Worm (Caenorhabditis elegans): Measurements from ENCODE around the gene nhr-7.

DNA sequence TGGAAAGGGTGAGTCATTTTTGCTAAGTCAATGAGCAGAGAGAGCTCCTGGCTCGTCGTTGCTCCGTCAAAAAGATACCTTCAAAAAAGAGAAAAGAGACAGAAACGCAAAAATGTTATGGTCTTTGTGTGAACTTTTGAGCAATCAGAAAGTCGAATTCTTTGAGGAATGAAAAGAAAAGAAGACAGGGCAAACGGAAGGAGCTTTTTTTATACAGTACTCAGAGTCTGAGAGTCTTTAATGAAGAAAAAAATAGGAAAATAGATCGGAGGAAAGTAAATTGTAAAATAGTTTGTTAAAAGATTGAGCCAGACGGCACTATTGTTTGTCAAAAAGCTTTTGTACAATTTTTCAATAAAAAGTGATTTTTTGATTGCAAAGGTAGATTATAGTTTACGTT, 1.7 kb downstream of the nhr-7 start:
- TF ChIP-seq ama-1 (optimal IDR thresholded peaks at IDR 0.05) (no peak), ets-7 (tag; optimal IDR thresholded peaks at IDR 0.05) (no peak), pes-1 (GFP tag; IDR thresholded peaks at IDR 0.05) (no peak), scrt-1 (GFP tag; IDR thresholded peaks at IDR 0.05) (no peak), flt-1 (GFP tag; IDR thresholded peaks at IDR 0.05) (no peak), F13C5.2 (tag; optimal IDR thresholded peaks at IDR 0.05) (no peak), tbx-37 (GFP tag; conservative IDR thresholded peaks at IDR 0.05) (no peak), hmbx-1 (tag; optimal IDR thresholded peaks at IDR 0.05) (no peak)

All from whole organism, early embryonic.